Fruit fly (Drosophila melanogaster) whole organism, embryonic: ENCODE data around the gene Cyt-c1L.

Source experiments
- Aef1 ChIP-seq: fragments of 200-800 bp; sonication (Bioruptor generic); IDR thresholded peaks from 3 replicates; pipeline ENCODE4 v1.3.6; 2022; ENCODE audit warnings: missing biosample characterization, missing genetic modification characterization
- CG10979 ChIP-seq: fragments of 200-800 bp; sonication (Bioruptor generic); optimal IDR thresholded peaks from 2 replicates; lab custom pipeline; 2018; ENCODE audit warnings: missing biosample characterization, mild to moderate bottlenecking, missing genetic modification characterization, moderate library complexity
- CG11723 ChIP-seq: fragments of 200-800 bp; sonication (Bioruptor generic); optimal IDR thresholded peaks from 2 replicates; lab custom pipeline; 2017; ENCODE audit warnings: missing biosample characterization, mild to moderate bottlenecking, missing genetic modification characterization
- CG13287 ChIP-seq: fragments of 200-800 bp; sonication (Bioruptor generic); IDR thresholded peaks from 2 replicates; pipeline ENCODE4 v1.3.6; 2022; ENCODE audit warnings: missing biosample characterization, missing genetic modification characterization; ENCODE audit not compliant: partially characterized antibody
- CG13775 ChIP-seq: fragments of 200-800 bp; sonication (Bioruptor generic); optimal IDR thresholded peaks from 3 replicates; lab custom pipeline; 2017; ENCODE audit warnings: missing biosample characterization, mild to moderate bottlenecking, missing genetic modification characterization
- CG14860 ChIP-seq: fragments of 200-800 bp; sonication (Bioruptor generic); IDR thresholded peaks from 3 replicates; pipeline ENCODE4 v1.3.6; 2022; ENCODE audit warnings: missing biosample characterization, missing genetic modification characterization; ENCODE audit not compliant: partially characterized antibody
- CG17186 ChIP-seq: fragments of 200-800 bp; sonication (Bioruptor generic); optimal IDR thresholded peaks from 3 replicates; lab custom pipeline; 2017; ENCODE audit warnings: missing biosample characterization, missing genetic modification reagents, missing genetic modification characterization
- CG17361 ChIP-seq: fragments of 200-800 bp; sonication (Bioruptor generic); IDR thresholded peaks from 3 replicates; pipeline ENCODE4 v1.3.6; 2022; ENCODE audit warnings: missing biosample characterization, missing genetic modification characterization
- CG17802 ChIP-seq: fragments of 200-800 bp; sonication (Bioruptor generic); optimal IDR thresholded peaks from 2 replicates; lab custom pipeline; 2018; ENCODE audit warnings: missing biosample characterization, mild to moderate bottlenecking, missing genetic modification characterization, moderate library complexity
- CG2199 ChIP-seq: fragments of 200-800 bp; sonication (Bioruptor generic); IDR thresholded peaks from 3 replicates; pipeline ENCODE4 v1.3.6; 2022; ENCODE audit warnings: missing biosample characterization, missing genetic modification characterization
- CG32532 ChIP-seq: fragments of 200-800 bp; sonication (Bioruptor generic); IDR thresholded peaks from 2 replicates; pipeline ENCODE4 v1.3.6; 2022; ENCODE audit warnings: missing biosample characterization, missing genetic modification characterization
- CG4424 ChIP-seq: fragments of 200-800 bp; sonication (Bioruptor generic); optimal IDR thresholded peaks from 3 replicates; lab custom pipeline; 2016; ENCODE audit warnings: missing biosample characterization, missing genetic modification characterization
- CG6689 ChIP-seq: fragments of 200-800 bp; sonication (Bioruptor generic); IDR thresholded peaks from 2 replicates; pipeline ENCODE4 v1.3.6; 2022; ENCODE audit warnings: missing biosample characterization, missing genetic modification characterization
- CG8765 ChIP-seq: fragments of 200-800 bp; sonication (Bioruptor generic); IDR thresholded peaks from 2 replicates; pipeline ENCODE4 v1.3.6; 2022; ENCODE audit warnings: missing biosample characterization, missing genetic modification characterization
- CG9727 ChIP-seq: fragments of 200-800 bp; sonication (Bioruptor generic); optimal IDR thresholded peaks from 3 replicates; lab custom pipeline; 2017; ENCODE audit warnings: missing biosample characterization, mild to moderate bottlenecking, missing genetic modification characterization
- CTCF ChIP-seq: fragments of 200-800 bp; sonication (Bioruptor generic); optimal IDR thresholded peaks from 2 replicates; lab custom pipeline; 2017; ENCODE audit warnings: missing biosample characterization, mild to moderate bottlenecking, missing genetic modification characterization, moderate library complexity
- Camta ChIP-seq: fragments of 200-800 bp; sonication (Bioruptor generic); optimal IDR thresholded peaks from 2 replicates; lab custom pipeline; 2016; ENCODE audit warnings: missing biosample characterization, missing genetic modification characterization
- Doc2 ChIP-seq: fragments of 200-800 bp; sonication (Bioruptor generic); IDR thresholded peaks from 2 replicates; pipeline ENCODE4 v1.3.6; 2022; ENCODE audit warnings: missing biosample characterization, missing genetic modification characterization
- Dref ChIP-seq: fragments of 200-800 bp; sonication (Bioruptor generic); IDR thresholded peaks from 2 replicates; pipeline ENCODE4 v1.3.6; 2022; ENCODE audit warnings: missing biosample characterization, missing genetic modification characterization
- Drgx ChIP-seq: fragments of 200-800 bp; sonication (Bioruptor generic); IDR thresholded peaks from 2 replicates; pipeline ENCODE4 v1.3.6; 2022; ENCODE audit warnings: missing biosample characterization, missing genetic modification characterization
- Eip74EF ChIP-seq, 2 experiments: fragments of 200-800 bp in 1 of 2; fragments of >200 bp in 1 of 2; sonication (Bioruptor generic) in 1 of 2; optimal IDR thresholded peaks; 2 replicates each; lab custom pipeline; 2017 to 2019; ENCODE audit warnings: missing biosample characterization in 2 of 2, missing genetic modification characterization in 2 of 2, mild to moderate bottlenecking in 1 of 2, moderate library complexity in 1 of 2
- H2.0 ChIP-seq: fragments of 200-800 bp; sonication (Bioruptor generic); IDR thresholded peaks from 2 replicates; pipeline ENCODE4 v1.3.6; 2022; ENCODE audit warnings: missing biosample characterization, missing genetic modification characterization
- Hand ChIP-seq: fragments of 200-800 bp; sonication (Bioruptor generic); optimal IDR thresholded peaks from 2 replicates; lab custom pipeline; 2017; ENCODE audit warnings: mild to moderate bottlenecking, missing biosample characterization, missing genetic modification reagents, missing genetic modification characterization
- Hr78 ChIP-seq, 2 experiments: fragments of 200-800 bp in 1 of 2; fragments of >200 bp in 1 of 2; sonication (Bioruptor generic) in 1 of 2; optimal IDR thresholded peaks; 2 replicates each; lab custom pipeline; 2017 to 2019; ENCODE audit warnings: missing biosample characterization in 2 of 2, missing genetic modification characterization in 2 of 2, mild to moderate bottlenecking in 1 of 2, moderate library complexity in 1 of 2
- Med ChIP-seq: fragments of 200-800 bp; sonication (Bioruptor generic); peaks from one replicate; lab custom pipeline; 2016; ENCODE audit warnings: missing biosample characterization, missing genetic modification characterization, mild to moderate bottlenecking, inconsistent platforms, moderate library complexity
- NC2β ChIP-seq: fragments of 200-800 bp; sonication (Bioruptor generic); optimal IDR thresholded peaks from 2 replicates; lab custom pipeline; 2016; ENCODE audit warnings: missing biosample characterization, missing genetic modification characterization
- NK7.1 ChIP-seq: fragments of 200-800 bp; sonication (Bioruptor generic); optimal IDR thresholded peaks from 3 replicates; lab custom pipeline; 2016; ENCODE audit warnings: missing biosample characterization, missing genetic modification characterization
- Pdp1 ChIP-seq, 2 experiments: fragments of 200-800 bp; sonication (Bioruptor generic); optimal IDR thresholded peaks; 3 replicates each; lab custom pipeline; 2016; ENCODE audit warnings: missing biosample characterization in 2 of 2, missing genetic modification characterization in 2 of 2, mild to moderate bottlenecking in 1 of 2, moderate library complexity in 1 of 2
- Spps ChIP-seq: fragments of 200-800 bp; sonication (Bioruptor generic); optimal IDR thresholded peaks from 2 replicates; lab custom pipeline; 2018; ENCODE audit warnings: missing biosample characterization, mild to moderate bottlenecking, missing genetic modification characterization
- al ChIP-seq: fragments of 200-800 bp; sonication (Bioruptor generic); IDR thresholded peaks from 2 replicates; pipeline ENCODE4 v1.3.6; 2022; ENCODE audit warnings: missing biosample characterization, missing genetic modification characterization
- cas ChIP-seq: fragments of 200-800 bp; sonication (Bioruptor generic); IDR thresholded peaks from 2 replicates; pipeline ENCODE4 v1.3.6; 2022; ENCODE audit warnings: missing biosample characterization, missing genetic modification characterization
- cwo ChIP-seq: fragments of 200-800 bp; sonication (Bioruptor generic); optimal IDR thresholded peaks from 3 replicates; lab custom pipeline; 2017; ENCODE audit warnings: missing biosample characterization, missing genetic modification characterization, mild to moderate bottlenecking, moderate library complexity, missing genetic modification reagents
- fd102C ChIP-seq: fragments of 200-800 bp; sonication (Bioruptor generic); optimal IDR thresholded peaks from 2 replicates; lab custom pipeline; 2018; ENCODE audit warnings: missing biosample characterization, mild to moderate bottlenecking, missing genetic modification characterization, moderate library complexity
- inv ChIP-seq: fragments of 200-800 bp; sonication (Bioruptor generic); IDR thresholded peaks from 2 replicates; pipeline ENCODE4 v1.3.6; 2022; ENCODE audit warnings: missing biosample characterization, missing genetic modification characterization; ENCODE audit not compliant: partially characterized antibody
- pfk ChIP-seq: fragments of 200-800 bp; sonication (Bioruptor generic); optimal IDR thresholded peaks from 2 replicates; lab custom pipeline; 2018; ENCODE audit warnings: missing biosample characterization, mild to moderate bottlenecking, missing genetic modification characterization, moderate library complexity
- row ChIP-seq: fragments of 200-800 bp; sonication (Bioruptor generic); IDR thresholded peaks from 3 replicates; pipeline ENCODE4 v1.3.6; 2022; ENCODE audit warnings: missing biosample characterization, missing genetic modification characterization
- shn ChIP-seq: fragments of 200-800 bp; sonication (Bioruptor generic); optimal IDR thresholded peaks from 3 replicates; lab custom pipeline; 2016; ENCODE audit warnings: missing biosample characterization, missing genetic modification characterization
- sisA ChIP-seq: fragments of 200-800 bp; sonication (Bioruptor generic); IDR thresholded peaks from 2 replicates; pipeline ENCODE4 v1.3.6; 2022; ENCODE audit warnings: missing biosample characterization, missing genetic modification characterization
- slou ChIP-seq: fragments of 200-800 bp; sonication (Bioruptor generic); optimal IDR thresholded peaks from 3 replicates; lab custom pipeline; 2016; ENCODE audit warnings: missing biosample characterization, missing genetic modification characterization
- tna ChIP-seq: fragments of 200-800 bp; sonication (Bioruptor generic); IDR thresholded peaks from 2 replicates; pipeline ENCODE4 v1.3.6; 2022; ENCODE audit warnings: missing biosample characterization, missing genetic modification characterization; ENCODE audit not compliant: partially characterized antibody
- tx ChIP-seq: fragments of 200-800 bp; sonication (Bioruptor generic); optimal IDR thresholded peaks from 2 replicates; lab custom pipeline; 2016; ENCODE audit warnings: missing biosample characterization, missing genetic modification characterization
- yki ChIP-seq: fragments of >200 bp; optimal IDR thresholded peaks from 3 replicates; lab custom pipeline; 2018
- zen ChIP-seq: fragments of 200-800 bp; sonication (Bioruptor generic); optimal IDR thresholded peaks from 3 replicates; lab custom pipeline; 2018; ENCODE audit warnings: missing biosample characterization, mild to moderate bottlenecking, missing genetic modification characterization, moderate library complexity
- zf30C ChIP-seq: fragments of 200-800 bp; sonication (Bioruptor generic); optimal IDR thresholded peaks from 3 replicates; lab custom pipeline; 2018; ENCODE audit warnings: missing biosample characterization, mild to moderate bottlenecking, missing genetic modification characterization
- zfh1 ChIP-seq: fragments of 200-800 bp; sonication (Bioruptor generic); IDR thresholded peaks from 3 replicates; pipeline ENCODE4 v1.3.6; 2022; ENCODE audit warnings: missing biosample characterization, missing genetic modification characterization

Gene Cyt-c1L

DNA sequence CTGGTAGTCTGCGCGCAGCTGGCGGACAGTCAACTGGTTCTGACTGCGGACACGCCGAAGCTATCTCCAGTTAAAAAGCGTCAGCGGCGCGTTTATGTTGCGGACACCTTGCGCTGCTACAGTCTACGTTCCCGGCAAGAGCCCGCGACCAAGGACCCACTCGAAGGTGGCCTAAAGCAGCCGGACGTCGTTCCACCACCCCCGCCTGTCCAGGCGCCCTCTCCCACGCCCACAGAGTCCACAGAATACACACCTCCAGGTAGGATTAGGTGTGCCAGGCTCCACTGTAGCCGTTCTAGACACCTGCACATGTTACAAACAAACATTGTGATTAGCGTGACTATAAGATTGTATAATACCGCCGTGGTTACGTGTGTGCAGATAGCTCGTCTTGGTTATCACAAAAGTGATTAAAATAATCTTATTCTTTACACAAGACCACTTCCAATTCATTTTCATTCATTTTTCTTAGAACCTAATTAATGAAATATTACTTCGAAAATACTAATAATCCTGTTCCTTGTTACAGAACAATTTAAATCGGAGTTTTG lies 26.7 kb upstream of the Cyt-c1L start (continued):
- TF ChIP-seq inv (GFP tag; lab: Robert Waterston, UW), result no peak
- TF ChIP-seq cas (GFP tag; lab: Robert Waterston, UW), result peak; percentile 65
- TF ChIP-seq CG17361 (GFP tag; lab: Robert Waterston, UW), result no peak
- TF ChIP-seq CG9727, result no peak
- no peak for TF ChIP-seq Eip74EF (GFP tag; optimal IDR thresholded peaks at IDR 0.05; lab: Kevin White, UChicago)
- TF ChIP-seq CG32532 (GFP tag; lab: Robert Waterston, UW), result peak; percentile 68
- no peak for TF ChIP-seq zf30C (GFP tag; lab: Kevin White, UChicago)
- peak; percentile 29; the same call in 1 of the 2 replicates for TF ChIP-seq al (GFP tag; lab: Robert Waterston, UW)
- no peak for TF ChIP-seq Spps (tag; lab: Kevin White, UChicago)
- no peak for TF ChIP-seq Hand
- TF ChIP-seq Drgx (GFP tag; lab: Robert Waterston, UW), result no peak
- TF ChIP-seq Camta (GFP tag; lab: Kevin White, UChicago), result no peak
- no peak for TF ChIP-seq CG10979 (tag; lab: Kevin White, UChicago)
- TF ChIP-seq shn (GFP tag; lab: Kevin White, UChicago), result no peak
- no peak for TF ChIP-seq CG11723 (GFP tag; lab: Kevin White, UChicago)
- TF ChIP-seq zfh1 (GFP tag; lab: Robert Waterston, UW), result 0 out of 3 replicates have a peak, but pooled peaks have one; percentile 40
- TF ChIP-seq row (GFP tag; lab: Robert Waterston, UW), result peak; percentile 65
- no peak for TF ChIP-seq CG6689 (GFP tag; lab: Robert Waterston, UW)
- no peak for TF ChIP-seq CG13775
- no peak for TF ChIP-seq CG2199 (GFP tag; lab: Robert Waterston, UW)
- TF ChIP-seq CG17186 (GFP tag; lab: Kevin White, UChicago), result no peak
- TF ChIP-seq Pdp1 (GFP tag; optimal IDR thresholded peaks at IDR 0.05; lab: Kevin White, UChicago), result peak in 1 of 2 experiments; percentile 96
- no peak for TF ChIP-seq CG17802 (tag; lab: Kevin White, UChicago)
- peak; percentile 83 for TF ChIP-seq Med (GFP tag; lab: Kevin White, UChicago)
- 0 out of 2 replicates have a peak, but pooled peaks have one; percentile 27 for TF ChIP-seq sisA (GFP tag; lab: Robert Waterston, UW)
- no peak for TF ChIP-seq yki (lab: Kevin White, UChicago)
- TF ChIP-seq CG8765, result 0 out of 2 replicates have a peak, but pooled peaks have one; percentile 7
- no peak for TF ChIP-seq NK7.1 (GFP tag; lab: Kevin White, UChicago)
- TF ChIP-seq NC2β (GFP tag; lab: Kevin White, UChicago), result no peak
- TF ChIP-seq tna (GFP tag; lab: Robert Waterston, UW), result no peak
- TF ChIP-seq CG13287, result no peak
- no peak for TF ChIP-seq CG4424 (GFP tag; lab: Kevin White, UChicago)
- TF ChIP-seq Dref (GFP tag; lab: Robert Waterston, UW), result 0 out of 2 replicates have a peak, but pooled peaks have one; percentile 23
- TF ChIP-seq fd102C (GFP tag; lab: Kevin White, UChicago), result no peak
- no peak for TF ChIP-seq tx (GFP tag; lab: Kevin White, UChicago)
- TF ChIP-seq cwo, result peak; percentile 61
- peak; percentile 18; the same call in 1 of the 2 replicates for TF ChIP-seq H2.0 (GFP tag; lab: Robert Waterston, UW)
- TF ChIP-seq pfk (GFP tag; lab: Kevin White, UChicago), result no peak
- TF ChIP-seq Hr78 (GFP tag; optimal IDR thresholded peaks at IDR 0.05; lab: Kevin White, UChicago), result no peak
- TF ChIP-seq Aef1, result peak; percentile 49; the same call in 1 of the 3 replicates
- no peak for TF ChIP-seq Doc2 (GFP tag; lab: Robert Waterston, UW)
- TF ChIP-seq CG14860 (GFP tag; lab: Robert Waterston, UW), result no peak
- TF ChIP-seq slou, result no peak
- TF ChIP-seq zen (tag; lab: Kevin White, UChicago), result no peak
- no peak for TF ChIP-seq CTCF (GFP tag; lab: Kevin White, UChicago)
- TF ChIP-seq, all 482 proteins: peak for 39
